Fruit fly (Drosophila melanogaster) whole organism, embryonic: ENCODE measurements around the gene CG33791.

Experiments used
- CG10462 ChIP-seq: fragments of 200-800 bp; sonication (Bioruptor generic); optimal IDR thresholded peaks from 2 replicates; lab custom pipeline; 2016; ENCODE audit warnings: missing biosample characterization, missing genetic modification characterization
- CG12155 ChIP-seq: fragments of 200-800 bp; sonication (Bioruptor generic); optimal IDR thresholded peaks from 3 replicates; lab custom pipeline; 2016; ENCODE audit warnings: missing biosample characterization, missing genetic modification characterization
- CG12219 ChIP-seq: fragments of 200-800 bp; sonication (Bioruptor generic); optimal IDR thresholded peaks from 3 replicates; lab custom pipeline; 2018; ENCODE audit warnings: missing biosample characterization, mild to moderate bottlenecking, missing genetic modification characterization
- CG14965 ChIP-seq: fragments of 200-800 bp; sonication (Bioruptor generic); optimal IDR thresholded peaks from 2 replicates; lab custom pipeline; 2016; ENCODE audit warnings: missing biosample characterization, missing genetic modification characterization, borderline replicate concordance
- CG15696 ChIP-seq: fragments of 200-800 bp; sonication (Bioruptor generic); optimal IDR thresholded peaks from 2 replicates; lab custom pipeline; 2019; ENCODE audit warnings: missing biosample characterization, mild to moderate bottlenecking, missing genetic modification characterization, moderate library complexity
- CG18262 ChIP-seq: fragments of 200-800 bp; optimal IDR thresholded peaks from 3 replicates; lab custom pipeline; 2019; ENCODE audit warnings: missing biosample characterization, mild to moderate bottlenecking, missing genetic modification characterization, moderate library complexity
- CG2120 ChIP-seq: fragments of 200-800 bp; sonication (Bioruptor generic); optimal IDR thresholded peaks from 3 replicates; lab custom pipeline; 2016; ENCODE audit warnings: missing biosample characterization, missing genetic modification characterization
- CG2202 ChIP-seq: fragments of 200-800 bp; sonication (Bioruptor generic); optimal IDR thresholded peaks from 2 replicates; lab custom pipeline; 2018; ENCODE audit warnings: missing biosample characterization, mild to moderate bottlenecking, missing genetic modification characterization
- CG3163 ChIP-seq: fragments of 200-800 bp; sonication (Bioruptor generic); optimal IDR thresholded peaks from 3 replicates; lab custom pipeline; 2016; ENCODE audit warnings: missing biosample characterization, missing genetic modification characterization
- CG3281 ChIP-seq: fragments of 200-800 bp; sonication (Bioruptor generic); optimal IDR thresholded peaks from 3 replicates; lab custom pipeline; 2017; ENCODE audit warnings: missing biosample characterization, mild to moderate bottlenecking, missing genetic modification characterization
- CG42726 ChIP-seq: fragments of 200-800 bp; sonication (Bioruptor generic); IDR thresholded peaks from 2 replicates; pipeline ENCODE4 v1.3.6; 2022; ENCODE audit warnings: missing biosample characterization, missing genetic modification characterization; ENCODE audit not compliant: partially characterized antibody
- CG4328 ChIP-seq: fragments of 200-800 bp; sonication (Bioruptor generic); optimal IDR thresholded peaks from 3 replicates; lab custom pipeline; 2017; ENCODE audit warnings: missing biosample characterization, missing genetic modification reagents, missing genetic modification characterization
- CG6272 ChIP-seq: fragments of 200-800 bp; sonication (Bioruptor generic); IDR thresholded peaks from 2 replicates; pipeline ENCODE4 v1.3.6; 2022; ENCODE audit warnings: missing biosample characterization, missing genetic modification characterization
- CG6689 ChIP-seq: fragments of 200-800 bp; sonication (Bioruptor generic); IDR thresholded peaks from 2 replicates; pipeline ENCODE4 v1.3.6; 2022; ENCODE audit warnings: missing biosample characterization, missing genetic modification characterization
- CG6854 ChIP-seq: fragments of 200-800 bp; sonication (Bioruptor generic); optimal IDR thresholded peaks from 3 replicates; lab custom pipeline; 2017; ENCODE audit warnings: missing biosample characterization, mild to moderate bottlenecking, missing genetic modification characterization
- CG7372 ChIP-seq: fragments of 200-800 bp; sonication (Bioruptor generic); IDR thresholded peaks from 2 replicates; pipeline ENCODE4 v1.3.6; 2022; ENCODE audit warnings: missing biosample characterization, missing genetic modification characterization
- CG8089 ChIP-seq: fragments of 200-800 bp; sonication (Bioruptor generic); optimal IDR thresholded peaks from 3 replicates; lab custom pipeline; 2016; ENCODE audit warnings: missing biosample characterization, missing genetic modification characterization
- CG8281 ChIP-seq: fragments of 200-800 bp; sonication (Bioruptor generic); optimal IDR thresholded peaks from 2 replicates; lab custom pipeline; 2018; ENCODE audit warnings: missing biosample characterization, mild to moderate bottlenecking, missing genetic modification characterization, moderate library complexity
- CG8765 ChIP-seq: fragments of 200-800 bp; sonication (Bioruptor generic); IDR thresholded peaks from 2 replicates; pipeline ENCODE4 v1.3.6; 2022; ENCODE audit warnings: missing biosample characterization, missing genetic modification characterization
- CG9797 ChIP-seq: fragments of 200-800 bp; sonication (Bioruptor generic); optimal IDR thresholded peaks from 3 replicates; lab custom pipeline; 2018; ENCODE audit warnings: missing biosample characterization, mild to moderate bottlenecking, missing genetic modification characterization
- D ChIP-seq, 2 experiments: fragments of 200-800 bp in 1 of 2; fragments of >200 bp in 1 of 2; sonication (Bioruptor generic) in 1 of 2; optimal IDR thresholded peaks; 2 replicates in 1 of 2; 3 replicates in 1 of 2; lab custom pipeline; 2017; ENCODE audit warnings: mild to moderate bottlenecking in 1 of 2, missing biosample characterization in 1 of 2, missing genetic modification characterization in 1 of 2, missing genetic modification reagents in 1 of 2
- Doc3 ChIP-seq: fragments of 200-800 bp; sonication (Bioruptor generic); IDR thresholded peaks from 3 replicates; pipeline ENCODE4 v1.3.6; 2022; ENCODE audit warnings: missing biosample characterization, missing genetic modification characterization; ENCODE audit not compliant: partially characterized antibody
- Eip74EF ChIP-seq, 2 experiments: fragments of 200-800 bp in 1 of 2; fragments of >200 bp in 1 of 2; sonication (Bioruptor generic) in 1 of 2; optimal IDR thresholded peaks; 2 replicates each; lab custom pipeline; 2017 to 2019; ENCODE audit warnings: missing biosample characterization in 2 of 2, missing genetic modification characterization in 2 of 2, mild to moderate bottlenecking in 1 of 2, moderate library complexity in 1 of 2
- HmgD ChIP-seq: fragments of 200-800 bp; sonication (Bioruptor generic); optimal IDR thresholded peaks from 3 replicates; lab custom pipeline; 2016; ENCODE audit warnings: missing biosample characterization, missing genetic modification characterization
- Hr78 ChIP-seq, 2 experiments: fragments of 200-800 bp in 1 of 2; fragments of >200 bp in 1 of 2; sonication (Bioruptor generic) in 1 of 2; optimal IDR thresholded peaks; 2 replicates each; lab custom pipeline; 2017 to 2019; ENCODE audit warnings: missing biosample characterization in 2 of 2, missing genetic modification characterization in 2 of 2, mild to moderate bottlenecking in 1 of 2, moderate library complexity in 1 of 2
- Nf-YC ChIP-seq: fragments of 200-800 bp; optimal IDR thresholded peaks from 3 replicates; lab custom pipeline; 2019; ENCODE audit warnings: missing biosample characterization, mild to moderate bottlenecking, missing genetic modification characterization, moderate library complexity
- PHDP ChIP-seq: fragments of 200-800 bp; sonication (Bioruptor generic); optimal IDR thresholded peaks from 3 replicates; lab custom pipeline; 2018; ENCODE audit warnings: missing biosample characterization, mild to moderate bottlenecking, missing genetic modification characterization, moderate library complexity
- TFAM ChIP-seq: fragments of 200-800 bp; sonication (Bioruptor generic); optimal IDR thresholded peaks from 2 replicates; lab custom pipeline; 2017; ENCODE audit warnings: missing biosample characterization, missing genetic modification characterization, inconsistent platforms
- Xbp1 ChIP-seq: fragments of 200-800 bp; sonication (Bioruptor generic); optimal IDR thresholded peaks from 3 replicates; lab custom pipeline; 2016; ENCODE audit warnings: missing biosample characterization, mild to moderate bottlenecking, missing genetic modification characterization
- amos ChIP-seq: fragments of 200-800 bp; sonication (Bioruptor generic); IDR thresholded peaks from 2 replicates; pipeline ENCODE4 v1.3.6; 2022; ENCODE audit warnings: missing biosample characterization, missing genetic modification characterization; ENCODE audit not compliant: partially characterized antibody
- ap ChIP-seq: fragments of 200-800 bp; sonication (Bioruptor generic); IDR thresholded peaks from 2 replicates; pipeline ENCODE4 v1.3.6; 2022; ENCODE audit warnings: missing biosample characterization, missing genetic modification characterization
- ase ChIP-seq: fragments of 200-800 bp; sonication (Bioruptor generic); IDR thresholded peaks from 3 replicates; pipeline ENCODE4 v1.3.6; 2022; ENCODE audit warnings: missing biosample characterization, missing genetic modification characterization
- az2 ChIP-seq: fragments of 200-800 bp; sonication (Bioruptor generic); optimal IDR thresholded peaks from 3 replicates; lab custom pipeline; 2016; ENCODE audit warnings: missing biosample characterization, missing genetic modification characterization
- bab2 ChIP-seq: fragments of 200-800 bp; sonication (Bioruptor generic); optimal IDR thresholded peaks from 2 replicates; lab custom pipeline; 2016; ENCODE audit warnings: missing biosample characterization, missing genetic modification characterization
- cad ChIP-seq: fragments of >200 bp; optimal IDR thresholded peaks from 2 replicates; lab custom pipeline; 2017; ENCODE audit warnings: missing biosample characterization, missing genetic modification characterization
- cas ChIP-seq: fragments of 200-800 bp; sonication (Bioruptor generic); IDR thresholded peaks from 2 replicates; pipeline ENCODE4 v1.3.6; 2022; ENCODE audit warnings: missing biosample characterization, missing genetic modification characterization
- chm ChIP-seq: fragments of 200-800 bp; sonication (Bioruptor generic); IDR thresholded peaks from 2 replicates; pipeline ENCODE4 v1.3.6; 2022; ENCODE audit warnings: missing biosample characterization, missing genetic modification characterization
- fd3F ChIP-seq: fragments of 200-800 bp; sonication (Bioruptor generic); optimal IDR thresholded peaks from 2 replicates; lab custom pipeline; 2018; ENCODE audit warnings: missing biosample characterization, mild to moderate bottlenecking, missing genetic modification characterization, moderate library complexity
- gsb ChIP-seq: fragments of 200-800 bp; sonication (Bioruptor generic); IDR thresholded peaks from 2 replicates; pipeline ENCODE4 v1.3.6; 2022; ENCODE audit warnings: missing biosample characterization, missing genetic modification characterization
- ken ChIP-seq: fragments of 200-800 bp; sonication (Bioruptor generic); IDR thresholded peaks from 3 replicates; pipeline ENCODE4 v1.3.6; 2022; ENCODE audit warnings: missing biosample characterization, missing genetic modification characterization
- kni ChIP-seq: fragments of 200-800 bp; sonication (Bioruptor generic); optimal IDR thresholded peaks from 3 replicates; lab custom pipeline; 2017; ENCODE audit warnings: mild to moderate bottlenecking, missing biosample characterization, missing genetic modification reagents, missing genetic modification characterization
- lov ChIP-seq, 2 experiments: fragments of 200-800 bp in 1 of 2; fragments of >200 bp in 1 of 2; sonication (Bioruptor generic) in 1 of 2; IDR thresholded peaks in 1 of 2; optimal IDR thresholded peaks in 1 of 2; 2 replicates in 1 of 2; 3 replicates in 1 of 2; pipeline versions ENCODE4 v1.3.6 to Lab custom; 2017 to 2022; ENCODE audit warnings: missing biosample characterization in 1 of 2, missing genetic modification characterization in 1 of 2
- mam ChIP-seq: fragments of 200-800 bp; sonication (Bioruptor generic); optimal IDR thresholded peaks from 3 replicates; lab custom pipeline; 2016; ENCODE audit warnings: missing biosample characterization, missing genetic modification characterization
- org-1 ChIP-seq: fragments of 200-800 bp; sonication (Bioruptor generic); optimal IDR thresholded peaks from 2 replicates; lab custom pipeline; 2017; ENCODE audit warnings: missing biosample characterization, missing genetic modification characterization
- pros ChIP-seq: fragments of 200-800 bp; sonication (Bioruptor generic); optimal IDR thresholded peaks from 3 replicates; lab custom pipeline; 2019; ENCODE audit warnings: missing biosample characterization, mild to moderate bottlenecking, missing genetic modification characterization, moderate library complexity
- run ChIP-seq: fragments of 200-800 bp; sonication (Bioruptor generic); optimal IDR thresholded peaks from 3 replicates; lab custom pipeline; 2018; ENCODE audit warnings: missing biosample characterization, mild to moderate bottlenecking, missing genetic modification characterization
- tin ChIP-seq: fragments of 200-800 bp; sonication (Bioruptor generic); optimal IDR thresholded peaks from 3 replicates; lab custom pipeline; 2016; ENCODE audit warnings: missing biosample characterization, missing genetic modification characterization

Gene CG33791

DNA sequence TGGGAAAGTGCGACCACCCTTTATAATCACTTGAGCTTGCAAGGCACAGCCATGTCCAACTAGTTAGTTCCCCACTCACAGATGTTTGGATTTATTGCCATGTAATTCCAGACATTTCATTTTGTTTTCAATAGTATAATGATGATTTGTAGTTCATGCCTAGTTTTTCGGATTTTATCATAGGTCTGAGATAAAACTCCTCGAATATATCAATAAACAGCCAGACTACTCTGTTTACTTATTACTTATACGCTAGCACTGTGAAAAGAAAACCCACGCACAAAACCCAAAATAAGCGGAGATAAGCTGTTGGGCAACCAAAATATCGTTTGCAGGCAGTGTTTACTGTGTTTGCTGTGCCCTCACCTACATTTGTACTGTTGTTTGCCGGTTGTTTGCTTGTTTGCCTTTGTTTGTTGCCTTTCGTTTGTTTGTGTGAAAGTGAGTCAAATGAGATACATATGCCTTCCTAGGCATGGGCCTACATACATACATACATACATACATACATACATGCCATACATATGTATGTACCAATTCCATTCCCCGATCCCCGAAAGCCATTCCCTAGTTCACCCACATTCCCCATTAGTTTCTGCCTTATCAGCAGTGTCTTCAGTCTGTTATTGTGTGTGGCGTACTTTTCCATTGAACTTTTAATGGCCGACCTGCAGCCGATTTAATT, 23.4 kb upstream of the CG33791 start (continued):
- 0 out of 2 replicates have a peak, but pooled peaks have one; percentile 24 for TF ChIP-seq ap (GFP tag; lab: Robert Waterston, UW)
- peak; percentile 72 for TF ChIP-seq CG8089 (GFP tag; lab: Kevin White, UChicago)
- TF ChIP-seq HmgD (GFP tag; lab: Kevin White, UChicago) = no peak
- peak; percentile 73 for TF ChIP-seq chm (GFP tag; lab: Robert Waterston, UW)
- TF ChIP-seq cad (GFP tag; lab: Kevin White, UChicago) = no peak
- peak; percentile 71 for TF ChIP-seq CG4328
- no peak for TF ChIP-seq cas (GFP tag; lab: Robert Waterston, UW)
- TF ChIP-seq Xbp1 (GFP tag; lab: Kevin White, UChicago) = peak; percentile 40
- TF ChIP-seq CG6689 (GFP tag; lab: Robert Waterston, UW) = peak; percentile 61
- peak; percentile 52 for TF ChIP-seq CG3281 (GFP tag; lab: Kevin White, UChicago)
- no peak for TF ChIP-seq gsb (GFP tag; lab: Robert Waterston, UW)
- no peak for TF ChIP-seq CG42726 (GFP tag; lab: Robert Waterston, UW)
- TF ChIP-seq CG2120 (GFP tag; lab: Kevin White, UChicago) = peak; percentile 54
- TF ChIP-seq ase (GFP tag; lab: Robert Waterston, UW) = 0 out of 3 replicates have a peak, but pooled peaks have one; percentile 26
- peak; percentile 48 for TF ChIP-seq pros
- TF ChIP-seq CG12219 (GFP tag; lab: Kevin White, UChicago) = peak; percentile 79
- TF ChIP-seq lov (optimal IDR thresholded peaks at IDR 0.05; lab: Kevin White, UChicago) = no peak
- TF ChIP-seq lov (GFP tag; IDR thresholded peaks at IDR 0.05; lab: Robert Waterston, UW) = peak; percentile 86; the same call in 2 of the 3 replicates
- TF ChIP-seq CG2202 (tag; lab: Kevin White, UChicago) = peak; percentile 92
- TF ChIP-seq CG9797 (GFP tag; lab: Kevin White, UChicago) = peak; percentile 39
- TF ChIP-seq CG18262 (tag; lab: Kevin White, UChicago) = peak; percentile 78
- TF ChIP-seq tin (GFP tag; lab: Kevin White, UChicago) = peak; percentile 52
- no peak for TF ChIP-seq amos
- TF ChIP-seq CG15696 = peak; percentile 95
- peak in 1 of 2 experiments; percentile 96 for TF ChIP-seq Hr78 (GFP tag; optimal IDR thresholded peaks at IDR 0.05; lab: Kevin White, UChicago)
- peak; percentile 35 for TF ChIP-seq mam
- no peak for TF ChIP-seq D (optimal IDR thresholded peaks at IDR 0.05; lab: Kevin White, UChicago)
- TF ChIP-seq D (GFP tag; optimal IDR thresholded peaks at IDR 0.05; lab: Kevin White, UChicago) = peak; percentile 84
- peak in 1 of 2 experiments; percentile 32 for TF ChIP-seq Eip74EF (GFP tag; optimal IDR thresholded peaks at IDR 0.05; lab: Kevin White, UChicago)
- peak; percentile 58 for TF ChIP-seq TFAM
- peak; percentile 97 for TF ChIP-seq kni (GFP tag; lab: Kevin White, UChicago)
- peak; percentile 58; the same call in 1 of the 3 replicates for TF ChIP-seq ken (GFP tag; lab: Robert Waterston, UW)
- peak; percentile 60 for TF ChIP-seq CG14965 (GFP tag; lab: Kevin White, UChicago)
- TF ChIP-seq bab2 (GFP tag; lab: Kevin White, UChicago) = peak; percentile 81
- no peak for TF ChIP-seq Doc3 (GFP tag; lab: Robert Waterston, UW)
- TF ChIP-seq CG8281 = peak; percentile 66
- peak; percentile 14 for TF ChIP-seq CG12155
- TF ChIP-seq org-1 (GFP tag; lab: Kevin White, UChicago) = peak; percentile 78
- TF ChIP-seq CG8765 (GFP tag; lab: Robert Waterston, UW) = no peak
- TF ChIP-seq run = peak; percentile 43
- peak; percentile 26 for TF ChIP-seq az2 (GFP tag; lab: Kevin White, UChicago)
- TF ChIP-seq CG3163 = peak; percentile 57
- TF ChIP-seq CG6854 = peak; percentile 6
- no peak for TF ChIP-seq Nf-YC (tag; lab: Kevin White, UChicago)
- TF ChIP-seq CG7372 (GFP tag; lab: Robert Waterston, UW) = no peak
- peak; percentile 55 for TF ChIP-seq CG10462
- TF ChIP-seq CG6272 (GFP tag; lab: Robert Waterston, UW) = 0 out of 2 replicates have a peak, but pooled peaks have one; percentile 11
- TF ChIP-seq PHDP (tag; lab: Kevin White, UChicago) = peak; percentile 64
- TF ChIP-seq fd3F (GFP tag; lab: Kevin White, UChicago) = no peak
